Fruit fly (Drosophila melanogaster) whole organism, prepupa: ENCODE data around the gene Rab11.

Source experiments
- Blimp-1 ChIP-seq: fragments of 200-800 bp; sonication (Bioruptor generic); optimal IDR thresholded peaks from 3 replicates; lab custom pipeline; 2017; ENCODE audit warnings: missing biosample characterization, missing genetic modification characterization, mild to moderate bottlenecking, moderate library complexity, missing genetic modification reagents
- CG10631 ChIP-seq: fragments of 200-800 bp; sonication (Bioruptor generic); optimal IDR thresholded peaks from 2 replicates; lab custom pipeline; 2016; ENCODE audit warnings: missing biosample characterization, missing genetic modification characterization
- CG10669 ChIP-seq: fragments of 200-800 bp; sonication (Bioruptor generic); optimal IDR thresholded peaks from 3 replicates; lab custom pipeline; 2018; ENCODE audit warnings: missing biosample characterization, mild to moderate bottlenecking, missing genetic modification characterization, moderate library complexity
- CG11294 ChIP-seq: fragments of 200-800 bp; sonication (Bioruptor generic); IDR thresholded peaks from 2 replicates; pipeline ENCODE4 v1.3.6; 2022; ENCODE audit warnings: missing biosample characterization, missing genetic modification characterization
- CG11902 ChIP-seq: fragments of 200-800 bp; sonication (Bioruptor generic); optimal IDR thresholded peaks from 3 replicates; lab custom pipeline; 2016; ENCODE audit warnings: missing biosample characterization, missing genetic modification characterization
- CG15336 ChIP-seq: fragments of 200-800 bp; sonication (Bioruptor generic); IDR thresholded peaks from 2 replicates; pipeline ENCODE4 v1.3.6; 2022; ENCODE audit warnings: missing biosample characterization, missing genetic modification characterization
- CG1621 ChIP-seq: fragments of 200-800 bp; sonication (Bioruptor generic); optimal IDR thresholded peaks from 3 replicates; lab custom pipeline; 2018; ENCODE audit warnings: missing biosample characterization, mild to moderate bottlenecking, missing genetic modification characterization
- CG16779 ChIP-seq: fragments of 200-800 bp; sonication (Bioruptor generic); optimal IDR thresholded peaks from 3 replicates; lab custom pipeline; 2017; ENCODE audit warnings: missing biosample characterization, mild to moderate bottlenecking, missing genetic modification characterization
- CG3032 ChIP-seq: fragments of 200-800 bp; optimal IDR thresholded peaks from 2 replicates; lab custom pipeline; 2019; ENCODE audit warnings: missing biosample characterization, mild to moderate bottlenecking, missing genetic modification characterization, moderate library complexity
- CG31627 ChIP-seq: fragments of 200-800 bp; sonication (Bioruptor generic); optimal IDR thresholded peaks from 3 replicates; lab custom pipeline; 2016; ENCODE audit warnings: missing biosample characterization, missing genetic modification characterization
- CG32006 ChIP-seq: fragments of 200-800 bp; sonication (Bioruptor generic); optimal IDR thresholded peaks from 3 replicates; lab custom pipeline; 2017; ENCODE audit warnings: missing biosample characterization, mild to moderate bottlenecking, missing genetic modification characterization
- CG3919 ChIP-seq: fragments of 200-800 bp; sonication (Bioruptor generic); optimal IDR thresholded peaks from 3 replicates; lab custom pipeline; 2016; ENCODE audit warnings: missing biosample characterization, missing genetic modification characterization
- CG4318 ChIP-seq: fragments of 200-800 bp; sonication (Bioruptor generic); optimal IDR thresholded peaks from 3 replicates; lab custom pipeline; 2017; ENCODE audit warnings: missing biosample characterization, mild to moderate bottlenecking, missing genetic modification characterization
- CG6163 ChIP-seq: fragments of 200-800 bp; sonication (Bioruptor generic); IDR thresholded peaks from 3 replicates; pipeline ENCODE4 v1.3.6; 2022; ENCODE audit warnings: missing biosample characterization, missing genetic modification characterization
- CG6276 ChIP-seq: fragments of 200-800 bp; sonication (Bioruptor generic); optimal IDR thresholded peaks from 2 replicates; lab custom pipeline; 2017; ENCODE audit warnings: missing biosample characterization, mild to moderate bottlenecking, missing genetic modification characterization
- CG6792 ChIP-seq: fragments of 200-800 bp; sonication (Bioruptor generic); optimal IDR thresholded peaks from 3 replicates; lab custom pipeline; 2016; ENCODE audit warnings: missing biosample characterization, missing genetic modification characterization
- CG6808 ChIP-seq: fragments of 200-800 bp; sonication (Bioruptor generic); optimal IDR thresholded peaks from 3 replicates; lab custom pipeline; 2017; ENCODE audit warnings: missing biosample characterization, missing genetic modification characterization, mild to moderate bottlenecking, moderate library complexity, missing genetic modification reagents
- CG7368 ChIP-seq: fragments of 200-800 bp; sonication (Bioruptor generic); optimal IDR thresholded peaks from 3 replicates; lab custom pipeline; 2016; ENCODE audit warnings: missing biosample characterization, missing genetic modification characterization
- CG9139 ChIP-seq: fragments of 200-800 bp; sonication (Bioruptor generic); optimal IDR thresholded peaks from 3 replicates; lab custom pipeline; 2017; ENCODE audit warnings: missing biosample characterization, mild to moderate bottlenecking, missing genetic modification characterization
- Eip75B ChIP-seq: fragments of 200-800 bp; sonication (Bioruptor generic); optimal IDR thresholded peaks from 3 replicates; lab custom pipeline; 2016; ENCODE audit warnings: missing biosample characterization, missing genetic modification characterization
- Eip78C ChIP-seq: fragments of 200-800 bp; sonication (Bioruptor generic); peaks from one replicate; lab custom pipeline; 2016; ENCODE audit warnings: missing biosample characterization, missing genetic modification characterization
- Eip93F ChIP-seq: fragments of 200-800 bp; sonication (Bioruptor generic); optimal IDR thresholded peaks from 2 replicates; lab custom pipeline; 2016; ENCODE audit warnings: missing biosample characterization, mild to moderate bottlenecking, missing genetic modification characterization
- Ets96B ChIP-seq: fragments of 200-800 bp; optimal IDR thresholded peaks from 2 replicates; lab custom pipeline; 2019; ENCODE audit warnings: missing biosample characterization, mild to moderate bottlenecking, missing genetic modification characterization, moderate library complexity
- Gug ChIP-seq: fragments of 200-800 bp; sonication (Bioruptor generic); IDR thresholded peaks from 2 replicates; pipeline ENCODE4 v1.3.6; 2022; ENCODE audit warnings: missing biosample characterization, missing genetic modification characterization
- Hr39 ChIP-seq: fragments of 200-800 bp; sonication (Bioruptor generic); optimal IDR thresholded peaks from 2 replicates; lab custom pipeline; 2016; ENCODE audit warnings: missing biosample characterization, missing genetic modification characterization
- Hr4 ChIP-seq: fragments of 200-800 bp; sonication (Bioruptor generic); optimal IDR thresholded peaks from 3 replicates; lab custom pipeline; 2016; ENCODE audit warnings: missing biosample characterization, missing genetic modification characterization
- Lpt ChIP-seq: fragments of 200-800 bp; sonication (Bioruptor generic); optimal IDR thresholded peaks from 3 replicates; lab custom pipeline; 2016; ENCODE audit warnings: missing biosample characterization, missing genetic modification characterization
- Sox102F ChIP-seq: fragments of 200-800 bp; sonication (Bioruptor generic); optimal IDR thresholded peaks from 2 replicates; lab custom pipeline; 2016; ENCODE audit warnings: missing biosample characterization, mild to moderate bottlenecking, missing genetic modification characterization
- Sox14 ChIP-seq: fragments of 200-800 bp; sonication (Bioruptor generic); optimal IDR thresholded peaks from 3 replicates; lab custom pipeline; 2016; ENCODE audit warnings: missing biosample characterization, missing genetic modification characterization
- Sox15 ChIP-seq: fragments of 200-800 bp; sonication (Bioruptor generic); optimal IDR thresholded peaks from 3 replicates; lab custom pipeline; 2016; ENCODE audit warnings: missing biosample characterization, missing genetic modification characterization
- acj6 ChIP-seq: fragments of 200-800 bp; sonication (Bioruptor generic); optimal IDR thresholded peaks from 3 replicates; lab custom pipeline; 2016; ENCODE audit warnings: missing biosample characterization, missing genetic modification characterization
- cyc ChIP-seq: fragments of 200-800 bp; sonication (Bioruptor generic); optimal IDR thresholded peaks from 3 replicates; lab custom pipeline; 2016; ENCODE audit warnings: missing biosample characterization, missing genetic modification characterization
- dac ChIP-seq: fragments of 200-800 bp; sonication (Bioruptor generic); optimal IDR thresholded peaks from 2 replicates; lab custom pipeline; 2017; ENCODE audit warnings: missing biosample characterization, mild to moderate bottlenecking, missing genetic modification characterization
- dsx ChIP-seq: fragments of 200-800 bp; optimal IDR thresholded peaks from 3 replicates; lab custom pipeline; 2019; ENCODE audit warnings: missing biosample characterization, mild to moderate bottlenecking, missing genetic modification characterization, moderate library complexity; ENCODE audit not compliant: poor library complexity, severe bottlenecking
- eg ChIP-seq: fragments of 200-800 bp; sonication (Bioruptor generic); IDR thresholded peaks from 3 replicates; pipeline ENCODE4 v1.3.6; 2022; ENCODE audit warnings: missing biosample characterization, missing genetic modification characterization
- esn ChIP-seq: fragments of 200-800 bp; sonication (Bioruptor generic); optimal IDR thresholded peaks from 2 replicates; lab custom pipeline; 2016; ENCODE audit warnings: missing biosample characterization, mild to moderate bottlenecking, missing genetic modification characterization, moderate library complexity
- fd59A ChIP-seq: fragments of 200-800 bp; sonication (Bioruptor generic); optimal IDR thresholded peaks from 2 replicates; lab custom pipeline; 2017; ENCODE audit warnings: missing biosample characterization, mild to moderate bottlenecking, missing genetic modification characterization, missing genetic modification reagents
- fkh ChIP-seq: fragments of 200-800 bp; sonication (Bioruptor generic); optimal IDR thresholded peaks from 3 replicates; lab custom pipeline; 2017; ENCODE audit warnings: missing biosample characterization, mild to moderate bottlenecking, missing genetic modification characterization, moderate library complexity
- lz ChIP-seq: fragments of 200-800 bp; sonication (Bioruptor generic); optimal IDR thresholded peaks from 3 replicates; lab custom pipeline; 2016; ENCODE audit warnings: missing biosample characterization, missing genetic modification characterization
- pdm3 ChIP-seq: fragments of 200-800 bp; sonication (Bioruptor generic); optimal IDR thresholded peaks from 3 replicates; lab custom pipeline; 2016; ENCODE audit warnings: missing biosample characterization, missing genetic modification characterization
- svp ChIP-seq: fragments of 200-800 bp; sonication (Bioruptor generic); peaks from one replicate; lab custom pipeline; 2016; ENCODE audit warnings: missing biosample characterization, missing genetic modification characterization
- topi ChIP-seq: fragments of 200-800 bp; sonication (Bioruptor generic); optimal IDR thresholded peaks from 3 replicates; lab custom pipeline; 2016; ENCODE audit warnings: missing biosample characterization, missing genetic modification characterization
- vri ChIP-seq: fragments of 200-800 bp; sonication (Bioruptor generic); optimal IDR thresholded peaks from 3 replicates; lab custom pipeline; 2016; ENCODE audit warnings: missing biosample characterization, mild to moderate bottlenecking, missing genetic modification characterization

Gene Rab11

DNA sequence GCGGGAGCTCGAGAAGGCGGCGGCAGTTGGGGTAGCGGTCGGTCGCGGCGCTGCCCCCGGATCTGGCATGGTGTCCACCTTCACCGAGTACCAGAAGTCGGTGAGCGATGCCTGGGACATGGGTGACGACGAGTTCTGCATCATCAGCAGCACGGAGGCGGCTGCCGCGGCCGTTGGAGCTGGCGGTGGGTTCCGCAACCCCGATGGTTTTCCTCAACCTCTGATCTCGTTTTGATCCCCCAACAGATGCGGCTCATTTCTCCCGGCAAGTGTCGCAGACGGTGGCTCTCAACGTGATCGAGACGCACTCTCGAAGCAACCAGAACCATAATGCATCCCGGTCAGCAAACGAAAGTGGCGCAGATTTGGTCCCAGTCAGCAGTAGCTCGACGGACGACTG is 8.7 kb upstream of the Rab11 start:
- TF ChIP-seq CG6808 = no peak
- TF ChIP-seq CG11902 (GFP tag; lab: Kevin White, UChicago) = no peak
- no peak for TF ChIP-seq topi (GFP tag; lab: Kevin White, UChicago)
- TF ChIP-seq Lpt (GFP tag; lab: Kevin White, UChicago) = no peak

DNA sequence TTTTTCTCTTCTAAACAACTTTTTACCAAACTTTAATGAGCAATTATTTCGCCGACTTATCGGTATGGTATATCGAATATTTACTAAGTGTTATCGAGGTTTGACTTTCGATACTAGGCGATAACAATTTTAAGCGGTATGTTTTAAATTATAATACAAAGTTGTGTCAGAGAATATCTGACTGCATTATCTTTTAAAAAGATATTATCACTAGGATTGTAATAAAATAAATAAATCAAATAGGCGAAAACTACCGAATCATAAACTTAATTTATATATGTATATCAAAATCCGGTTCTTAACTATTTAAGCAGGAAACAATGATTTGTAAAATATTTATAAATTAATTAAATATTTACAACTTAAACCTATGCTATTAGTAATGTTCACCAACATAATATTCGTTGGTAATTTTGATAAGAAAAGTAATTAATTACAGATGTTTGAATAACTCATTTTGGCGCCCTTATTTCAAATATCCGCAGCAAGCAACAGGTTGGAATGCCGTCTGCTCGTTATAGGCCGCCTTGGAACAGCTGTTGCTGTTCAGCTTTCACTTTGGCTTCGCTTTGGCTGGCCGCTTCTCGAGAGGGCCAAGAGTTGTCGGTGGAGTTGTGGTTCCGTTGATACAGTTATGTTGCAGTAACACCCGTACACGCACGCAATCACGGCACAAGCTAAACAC is 3.2 kb upstream of the Rab11 start, which contains the start of the genes Sec15 and rtet:
Sec15 (minus strand) TSS at position 66 of the 685 bp plus-strand sequence.
rtet (plus strand) TSS at position 540 of the 685 bp plus-strand sequence.
- TF ChIP-seq Eip78C = peak; percentile 81
- no peak for TF ChIP-seq Eip75B (GFP tag; lab: Kevin White, UChicago)
- peak; percentile 60 for TF ChIP-seq Sox14 (GFP tag; lab: Kevin White, UChicago)
- TF ChIP-seq fkh (GFP tag; lab: Kevin White, UChicago) = no peak
- no peak for TF ChIP-seq CG10669 (GFP tag; lab: Kevin White, UChicago)
- TF ChIP-seq dsx (GFP tag; lab: Kevin White, UChicago) = peak; percentile 72
- no peak for TF ChIP-seq pdm3 (GFP tag; lab: Kevin White, UChicago)
- TF ChIP-seq CG6792 = no peak
- TF ChIP-seq CG6276 (GFP tag; lab: Kevin White, UChicago) = no peak
- peak; percentile 74 for TF ChIP-seq Blimp-1 (GFP tag; lab: Kevin White, UChicago)
- no peak for TF ChIP-seq CG15336 (GFP tag; lab: Robert Waterston, UW)
- peak; percentile 35 for TF ChIP-seq Eip93F
- no peak for TF ChIP-seq CG4318 (GFP tag; lab: Kevin White, UChicago)
- peak; percentile 49 for TF ChIP-seq acj6 (GFP tag; lab: Kevin White, UChicago)
- peak; percentile 45 for TF ChIP-seq CG3032 (tag; lab: Kevin White, UChicago)
- TF ChIP-seq svp (GFP tag; lab: Kevin White, UChicago) = peak; percentile 85
- peak; percentile 47 for TF ChIP-seq CG31627 (GFP tag; lab: Kevin White, UChicago)
- TF ChIP-seq CG6163 = 0 out of 3 replicates have a peak, but pooled peaks have one; percentile 16
- TF ChIP-seq dac (GFP tag; lab: Kevin White, UChicago) = peak; percentile 24
- no peak for TF ChIP-seq Gug
- no peak for TF ChIP-seq vri (GFP tag; lab: Kevin White, UChicago)
- TF ChIP-seq fd59A (GFP tag; lab: Kevin White, UChicago) = peak; percentile 37
- peak; percentile 55 for TF ChIP-seq Hr39 (GFP tag; lab: Kevin White, UChicago)
- TF ChIP-seq eg (GFP tag; lab: Robert Waterston, UW) = no peak
- no peak for TF ChIP-seq CG32006 (GFP tag; lab: Kevin White, UChicago)
- no peak for TF ChIP-seq Hr4 (GFP tag; lab: Kevin White, UChicago)
- TF ChIP-seq lz (GFP tag; lab: Kevin White, UChicago) = peak; percentile 41
- TF ChIP-seq CG11294 = no peak
- TF ChIP-seq CG7368 (GFP tag; lab: Kevin White, UChicago) = peak; percentile 6
- TF ChIP-seq topi (GFP tag; lab: Kevin White, UChicago) = peak; percentile 51
- TF ChIP-seq Sox102F = no peak
- TF ChIP-seq CG1621 (tag; lab: Kevin White, UChicago) = no peak
- TF ChIP-seq CG10631 (GFP tag; lab: Kevin White, UChicago) = peak; percentile 34
- peak; percentile 41 for TF ChIP-seq cyc (GFP tag; lab: Kevin White, UChicago)
- TF ChIP-seq CG6808 = no peak
- TF ChIP-seq Sox15 (GFP tag; lab: Kevin White, UChicago) = no peak
- peak; percentile 75 for TF ChIP-seq esn (GFP tag; lab: Kevin White, UChicago)
- TF ChIP-seq CG3919 (GFP tag; lab: Kevin White, UChicago) = no peak
- TF ChIP-seq Ets96B (tag; lab: Kevin White, UChicago) = peak; percentile 39
- TF ChIP-seq CG16779 (tag; lab: Kevin White, UChicago) = no peak
- no peak for TF ChIP-seq CG9139 (GFP tag; lab: Kevin White, UChicago)
